Worm (Caenorhabditis elegans) whole organism, young adult: ENCODE data around the gene T23G7.2.
A peak's percentile ranks its signal among the peaks of the same experiment; 100 is the strongest.

Source experiments
- B0019.2 ChIP-seq: fragments of 200-800 bp; sonication (Bioruptor generic); conservative IDR thresholded peaks from 2 replicates; pipeline ENCODE4 v1.3.6; 2022; ENCODE audit warnings: missing genetic modification reagents, missing genetic modification characterization, missing compliant biosample characterization
- B0035.1 ChIP-seq: sonication (generic microtip); optimal IDR thresholded peaks from 2 replicates; lab custom pipeline; 2016; ENCODE audit warnings: missing genetic modification characterization, mild to moderate bottlenecking, missing compliant biosample characterization, missing genotype, missing genetic modification reagents
- D2030.7 ChIP-seq: fragments of 200-800 bp; sonication (Bioruptor generic); IDR thresholded peaks from 2 replicates; pipeline ENCODE4 v1.3.6; 2022; ENCODE audit warnings: missing genetic modification reagents, missing genetic modification characterization, missing compliant biosample characterization
- F33H1.4 ChIP-seq: fragments of 200-800 bp; sonication (Bioruptor generic); IDR thresholded peaks from 2 replicates; pipeline ENCODE4 v1.3.6; 2022; ENCODE audit warnings: missing genetic modification reagents, missing genetic modification characterization, missing compliant biosample characterization
- F49E8.2 ChIP-seq: sonication (generic microtip); optimal IDR thresholded peaks from 3 replicates; lab custom pipeline; 2017; ENCODE audit warnings: missing genetic modification characterization, mild to moderate bottlenecking, missing compliant biosample characterization, antibody characterized with exemption, moderate library complexity; ENCODE audit not compliant: insufficient read depth
- K12H6.12 ChIP-seq: fragments of 200-800 bp; sonication (Bioruptor generic); optimal IDR thresholded peaks from 2 replicates; lab custom pipeline; 2018; ENCODE audit warnings: mild to moderate bottlenecking, missing genetic modification characterization, missing compliant biosample characterization
- Y53G8AR.9 ChIP-seq: fragments of 200-800 bp; sonication (Bioruptor generic); conservative IDR thresholded peaks from 2 replicates; pipeline ENCODE4 v1.3.6; 2022; ENCODE audit warnings: missing genetic modification reagents, missing genetic modification characterization, missing compliant biosample characterization
- ceh-100 ChIP-seq: fragments of 200-800 bp; sonication (Bioruptor generic); IDR thresholded peaks from 2 replicates; pipeline ENCODE4 v1.3.6; 2022; ENCODE audit warnings: missing genetic modification reagents, missing genetic modification characterization, missing compliant biosample characterization
- ceh-58 ChIP-seq: fragments of 200-800 bp; sonication (Bioruptor generic); IDR thresholded peaks from 2 replicates; pipeline ENCODE4 v1.3.6; 2022; ENCODE audit warnings: missing genetic modification characterization, missing compliant biosample characterization
- ceh-91 ChIP-seq: fragments of 200-800 bp; sonication (Bioruptor generic); IDR thresholded peaks from 2 replicates; pipeline ENCODE4 v1.3.6; 2022; ENCODE audit warnings: missing genetic modification reagents, missing genetic modification characterization, missing compliant biosample characterization
- dox-1 ChIP-seq: fragments of 200-800 bp; sonication (Bioruptor generic); IDR thresholded peaks from 2 replicates; pipeline ENCODE4 v1.3.6; 2022; ENCODE audit warnings: missing genetic modification reagents, missing genetic modification characterization, missing compliant biosample characterization
- dpl-1 ChIP-seq: fragments of 150-350 bp; optimal IDR thresholded peaks from 2 replicates; lab custom pipeline; 2014; ENCODE audit warnings: missing biosample characterization, missing genetic modification reagents, missing genetic modification characterization
- efl-1 ChIP-seq: fragments of 150-350 bp; optimal IDR thresholded peaks from 2 replicates; lab custom pipeline; 2014; ENCODE audit warnings: missing biosample characterization, missing genetic modification reagents, missing genetic modification characterization
- gei-17 ChIP-seq: fragments of 200-800 bp; sonication (Bioruptor generic); optimal IDR thresholded peaks from 2 replicates; lab custom pipeline; 2018; ENCODE audit warnings: mild to moderate bottlenecking, missing genetic modification characterization, missing compliant biosample characterization
- him-1 ChIP-seq: sonication (generic microtip); optimal IDR thresholded peaks from 2 replicates; lab custom pipeline; 2016; ENCODE audit warnings: missing genotype, missing genetic modification reagents, missing genetic modification characterization, missing compliant biosample characterization
- hrde-1 ChIP-seq: sonication (generic microtip); optimal IDR thresholded peaks from 2 replicates; lab custom pipeline; 2016; ENCODE audit warnings: missing genetic modification characterization, mild to moderate bottlenecking, missing compliant biosample characterization, moderate library complexity, missing genotype, missing genetic modification reagents, borderline replicate concordance
- lin-54 ChIP-seq: fragments of 200-800 bp; sonication (Bioruptor generic); optimal IDR thresholded peaks from 2 replicates; lab custom pipeline; 2018; ENCODE audit warnings: mild to moderate bottlenecking, missing genetic modification characterization, missing compliant biosample characterization
- lsl-1 ChIP-seq: fragments of 200-800 bp; sonication (Bioruptor generic); optimal IDR thresholded peaks from 2 replicates; lab custom pipeline; 2018; ENCODE audit warnings: mild to moderate bottlenecking, missing genetic modification characterization, moderate library complexity, missing compliant biosample characterization
- madf-3 ChIP-seq: fragments of 200-800 bp; sonication (Bioruptor generic); IDR thresholded peaks from 2 replicates; pipeline ENCODE4 v1.3.6; 2022; ENCODE audit warnings: missing genetic modification reagents, missing genetic modification characterization, missing compliant biosample characterization
- madf-6 ChIP-seq: fragments of 200-800 bp; sonication (Bioruptor generic); IDR thresholded peaks from 2 replicates; pipeline ENCODE4 v1.3.6; 2022; ENCODE audit warnings: missing genetic modification reagents, missing genetic modification characterization, missing compliant biosample characterization
- madf-8 ChIP-seq: fragments of 200-800 bp; sonication (Bioruptor generic); conservative IDR thresholded peaks from 2 replicates; pipeline ENCODE4 v1.3.6; 2022; ENCODE audit warnings: missing genetic modification reagents, missing genetic modification characterization, missing compliant biosample characterization
- mcd-1 ChIP-seq: fragments of 200-800 bp; sonication (Bioruptor generic); IDR thresholded peaks from 2 replicates; pipeline ENCODE4 v1.3.6; 2022; ENCODE audit warnings: missing genetic modification reagents, missing genetic modification characterization, missing compliant biosample characterization
- mxl-1 ChIP-seq: sonication (generic microtip); optimal IDR thresholded peaks from 2 replicates; lab custom pipeline; 2016; ENCODE audit warnings: missing genetic modification characterization, missing compliant biosample characterization
- nfya-1 ChIP-seq: sonication (generic microtip); optimal IDR thresholded peaks from 2 replicates; lab custom pipeline; 2017; ENCODE audit warnings: antibody characterized with exemption, missing compliant biosample characterization, missing genetic modification characterization, borderline replicate concordance; ENCODE audit not compliant: insufficient read depth
- nfyb-1 ChIP-seq: fragments of 200-800 bp; sonication (Bioruptor generic); IDR thresholded peaks from 2 replicates; pipeline ENCODE4 v1.3.6; 2022; ENCODE audit warnings: missing genetic modification reagents, missing genetic modification characterization, missing compliant biosample characterization
- nhr-120 ChIP-seq: fragments of 200-800 bp; sonication (Bioruptor generic); IDR thresholded peaks from 2 replicates; pipeline ENCODE4 v1.3.6; 2022; ENCODE audit warnings: missing genetic modification characterization, missing compliant biosample characterization
- rcor-1 ChIP-seq: fragments of 200-800 bp; sonication (Bioruptor generic); IDR thresholded peaks from 2 replicates; pipeline ENCODE4 v1.3.6; 2022; ENCODE audit warnings: missing genetic modification reagents, missing genetic modification characterization, missing compliant biosample characterization
- repo-1 ChIP-seq: sonication (generic microtip); optimal IDR thresholded peaks from 2 replicates; lab custom pipeline; 2017; ENCODE audit warnings: mild to moderate bottlenecking, missing genetic modification characterization, missing compliant biosample characterization
- rpc-1 ChIP-seq, 2 experiments: fragments of 150-350 bp in 1 of 2; sonication (generic microtip) in 1 of 2; optimal IDR thresholded peaks; 2 replicates each; lab custom pipeline; 2014 to 2018; ENCODE audit warnings: missing biosample characterization in 1 of 2, missing genetic modification characterization in 1 of 2, missing genetic modification reagents in 1 of 2, missing genotype in 1 of 2
- sea-2 ChIP-seq: fragments of 200-800 bp; sonication (Bioruptor generic); IDR thresholded peaks from 2 replicates; pipeline ENCODE4 v1.3.6; 2022; ENCODE audit warnings: missing genetic modification characterization, missing compliant biosample characterization
- snpc-1.1 ChIP-seq: sonication (generic microtip); optimal IDR thresholded peaks from 2 replicates; lab custom pipeline; 2017; ENCODE audit warnings: missing genetic modification characterization, mild to moderate bottlenecking, missing compliant biosample characterization, antibody characterized with exemption, moderate library complexity, missing genotype, missing genetic modification reagents; ENCODE audit not compliant: insufficient read depth
- snpc-1.3 ChIP-seq: sonication (generic microtip); optimal IDR thresholded peaks from 2 replicates; lab custom pipeline; 2017; ENCODE audit warnings: missing genetic modification characterization, mild to moderate bottlenecking, missing compliant biosample characterization, antibody characterized with exemption, moderate library complexity, missing genotype, missing genetic modification reagents; ENCODE audit not compliant: insufficient read depth
- snpc-3.4 ChIP-seq: sonication (generic microtip); optimal IDR thresholded peaks from 2 replicates; lab custom pipeline; 2017; ENCODE audit warnings: missing genetic modification characterization, mild to moderate bottlenecking, missing compliant biosample characterization, antibody characterized with exemption, moderate library complexity, missing genotype, missing genetic modification reagents
- snpc-4 ChIP-seq, 5 experiments: fragments of 150-350 bp in 1 of 5; sonication (generic microtip) in 4 of 5; optimal IDR thresholded peaks; 2 replicates each; lab custom pipeline; 2014 to 2018; ENCODE audit warnings: missing genetic modification characterization in 5 of 5, missing biosample characterization in 3 of 5, antibody characterized with exemption in 2 of 5, mild to moderate bottlenecking in 2 of 5, missing compliant biosample characterization in 2 of 5, missing genotype in 2 of 5, moderate library complexity in 2 of 5, missing genetic modification reagents in 1 of 5
- tbp1 ChIP-seq: fragments of 200-800 bp; sonication (Bioruptor generic); optimal IDR thresholded peaks from 2 replicates; lab custom pipeline; 2018; ENCODE audit warnings: mild to moderate bottlenecking, missing genetic modification characterization, missing compliant biosample characterization
- tlf-1 ChIP-seq: fragments of 200-800 bp; sonication (Bioruptor generic); optimal IDR thresholded peaks from 2 replicates; lab custom pipeline; 2018; ENCODE audit warnings: mild to moderate bottlenecking, missing genetic modification characterization, missing compliant biosample characterization
- unc-130 ChIP-seq: sonication (generic microtip); optimal IDR thresholded peaks from 2 replicates; lab custom pipeline; 2016; ENCODE audit warnings: missing genetic modification reagents, missing genetic modification characterization, missing compliant biosample characterization
- unc-62 ChIP-seq: fragments of 150-350 bp; optimal IDR thresholded peaks from 2 replicates; lab custom pipeline; 2014; ENCODE audit warnings: missing biosample characterization, missing genetic modification reagents, missing genetic modification characterization
- xnd-1 ChIP-seq: sonication (generic microtip); optimal IDR thresholded peaks from 2 replicates; lab custom pipeline; 2016; ENCODE audit warnings: missing genotype, missing genetic modification reagents, missing genetic modification characterization, missing compliant biosample characterization
- ztf-25 ChIP-seq: fragments of 200-800 bp; sonication (Bioruptor generic); IDR thresholded peaks from 2 replicates; pipeline ENCODE4 v1.3.6; 2022; ENCODE audit warnings: missing genetic modification reagents, missing genetic modification characterization, missing compliant biosample characterization
- ztf-28 ChIP-seq: fragments of 200-800 bp; sonication (Bioruptor generic); IDR thresholded peaks from 2 replicates; pipeline ENCODE4 v1.3.6; 2022; ENCODE audit warnings: missing genetic modification reagents, missing genetic modification characterization, missing compliant biosample characterization

Gene T23G7.2

ce11 chrII:9172849-9173248, at the start of gene T23G7.2:
Gene T23G7.2 (minus strand): TSS chrII:9172949.
- TF ChIP-seq nfya-1 (tag; lab: Kevin White, UChicago), result peak; percentile 29
- no peak for TF ChIP-seq gei-17 (GFP tag; lab: Kevin White, UChicago)

- TF ChIP-seq madf-8 (peak; percentile 86), nhr-120 (GFP tag; lab: Robert Waterston, UW) (no peak), lsl-1 (GFP tag; lab: Kevin White, UChicago) (peak; percentile 96), B0019.2 (GFP tag; lab: Robert Waterston, UW) (peak; percentile 60; the same call in 1 of the 2 replicates), tlf-1 (GFP tag; lab: Kevin White, UChicago) (no peak), efl-1 (GFP tag; lab: Kevin White, UChicago) (peak; percentile 93), madf-3 (GFP tag; lab: Robert Waterston, UW) (no peak), unc-62 (GFP tag; lab: Kevin White, UChicago) (no peak), madf-6 (GFP tag; lab: Robert Waterston, UW) (peak; percentile 96), snpc-1.3 (tag; lab: Kevin White, UChicago) (peak; percentile 62), snpc-3.4 (peak; percentile 84), Y53G8AR.9 (0 out of 2 replicates have a peak, but pooled peaks have one; percentile 24), F33H1.4 (GFP tag; lab: Robert Waterston, UW) (peak; percentile 96), F49E8.2 (tag; lab: Kevin White, UChicago) (peak; percentile 75), unc-130 (GFP tag; lab: Kevin White, UChicago) (peak; percentile 34), D2030.7 (peak; percentile 85), ceh-91 (GFP tag; lab: Robert Waterston, UW) (peak; percentile 80), snpc-4 (GFP tag; optimal IDR thresholded peaks at IDR 0.05; lab: Kevin White, UChicago) (peak; percentile 13), snpc-4 (tag; optimal IDR thresholded peaks at IDR 0.05; lab: Kevin White, UChicago) (peak in 3 of 4 experiments; percentile 16 to 27 (median 18)), nfyb-1 (GFP tag; lab: Robert Waterston, UW) (no peak), dox-1 (GFP tag; lab: Robert Waterston, UW) (0 out of 2 replicates have a peak, but pooled peaks have one; percentile 24), ceh-58 (GFP tag; lab: Robert Waterston, UW) (no peak), xnd-1 (tag; lab: Kevin White, UChicago) (peak; percentile 90), lin-54 (GFP tag; lab: Kevin White, UChicago) (peak; percentile 44), tbp1 (peak; percentile 50), rpc-1 (optimal IDR thresholded peaks at IDR 0.05; lab: Kevin White, UChicago) (no peak), rpc-1 (tag; optimal IDR thresholded peaks at IDR 0.05; lab: Kevin White, UChicago) (peak; percentile 0), snpc-1.1 (tag; lab: Kevin White, UChicago) (peak; percentile 79), ceh-100 (GFP tag; lab: Robert Waterston, UW) (no peak), rcor-1 (peak; percentile 51; the same call in 1 of the 2 replicates), dpl-1 (GFP tag; lab: Kevin White, UChicago) (peak; percentile 83)
These were observed 40.4 kb upstream of the T23G7.2 start, which contains the start of gene znfx-1 for ce11 chrII:9213055-9213708. Gene znfx-1 (plus strand): TSS chrII:9213658.

ce11 chrII:9211684-9212083, 38.9 kb upstream of the T23G7.2 start:
- TF ChIP-seq hrde-1 (tag; lab: Kevin White, UChicago) (peak; percentile 19), D2030.7 (peak; percentile 79), nfyb-1 (GFP tag; lab: Robert Waterston, UW) (peak; percentile 86), him-1 (tag; lab: Kevin White, UChicago) (peak; percentile 81), snpc-4 (GFP tag; optimal IDR thresholded peaks at IDR 0.05; lab: Kevin White, UChicago) (peak; percentile 90), snpc-4 (tag; optimal IDR thresholded peaks at IDR 0.05; lab: Kevin White, UChicago) (peak; percentile 95 to 97 (median 96)), sea-2 (GFP tag; lab: Robert Waterston, UW) (no peak), ztf-28 (0 out of 2 replicates have a peak, but pooled peaks have one; percentile 12), mxl-1 (tag; lab: Kevin White, UChicago) (peak; percentile 16), rpc-1 (optimal IDR thresholded peaks at IDR 0.05; lab: Kevin White, UChicago) (peak; percentile 65), rpc-1 (tag; optimal IDR thresholded peaks at IDR 0.05; lab: Kevin White, UChicago) (peak; percentile 81), ztf-25 (GFP tag; lab: Robert Waterston, UW) (0 out of 2 replicates have a peak, but pooled peaks have one; percentile 43), repo-1 (tag; lab: Kevin White, UChicago) (peak; percentile 57), K12H6.12 (tag; lab: Kevin White, UChicago) (no peak), mcd-1 (GFP tag; lab: Robert Waterston, UW) (peak; percentile 66), B0035.1 (tag; lab: Kevin White, UChicago) (no peak), xnd-1 (tag; lab: Kevin White, UChicago) (peak; percentile 49)
